Worm (Caenorhabditis elegans): ENCODE results near the gene F49H12.4.
A peak's percentile ranks its signal among the peaks of the same experiment; 100 is the strongest.

The F49H12.4 gene

ce11 chrX:2044541-2045168 is 35.0 kb upstream of the F49H12.4 start:
- TF ChIP-seq ceh-8 (GFP tag; optimal IDR thresholded peaks at IDR 0.05) (peak; percentile 37), hlh-17 (GFP tag; optimal IDR thresholded peaks at IDR 0.05; ENCODE audit: borderline replicate concordance) (no peak), ceh-90 (tag; optimal IDR thresholded peaks at IDR 0.05) (no peak)

- TF ChIP-seq F16B12.6 (tag; optimal IDR thresholded peaks at IDR 0.05) (no peak), lir-3 (tag; optimal IDR thresholded peaks at IDR 0.05; ENCODE audit: poor library complexity) (no peak), elt-2 (tag; optimal IDR thresholded peaks at IDR 0.05) (no peak), lin-13 (GFP tag; optimal IDR thresholded peaks at IDR 0.05) (no peak), unc-30 (tag; optimal IDR thresholded peaks at IDR 0.05) (no peak), ama-1 (optimal IDR thresholded peaks at IDR 0.05) (no peak), blmp-1 (tag; optimal IDR thresholded peaks at IDR 0.05) (no peak), ces-1 (GFP tag; optimal IDR thresholded peaks at IDR 0.05) (no peak), nhr-85 (tag) (no peak), nhr-12 (tag; optimal IDR thresholded peaks at IDR 0.05) (no peak), ztf-11 (tag; optimal IDR thresholded peaks at IDR 0.05) (no peak), mab-9 (GFP tag; IDR thresholded peaks at IDR 0.05) (no peak)
Observed at ce11 chrX:2045603-2046002, 34.0 kb upstream of the F49H12.4 start.

DNA sequence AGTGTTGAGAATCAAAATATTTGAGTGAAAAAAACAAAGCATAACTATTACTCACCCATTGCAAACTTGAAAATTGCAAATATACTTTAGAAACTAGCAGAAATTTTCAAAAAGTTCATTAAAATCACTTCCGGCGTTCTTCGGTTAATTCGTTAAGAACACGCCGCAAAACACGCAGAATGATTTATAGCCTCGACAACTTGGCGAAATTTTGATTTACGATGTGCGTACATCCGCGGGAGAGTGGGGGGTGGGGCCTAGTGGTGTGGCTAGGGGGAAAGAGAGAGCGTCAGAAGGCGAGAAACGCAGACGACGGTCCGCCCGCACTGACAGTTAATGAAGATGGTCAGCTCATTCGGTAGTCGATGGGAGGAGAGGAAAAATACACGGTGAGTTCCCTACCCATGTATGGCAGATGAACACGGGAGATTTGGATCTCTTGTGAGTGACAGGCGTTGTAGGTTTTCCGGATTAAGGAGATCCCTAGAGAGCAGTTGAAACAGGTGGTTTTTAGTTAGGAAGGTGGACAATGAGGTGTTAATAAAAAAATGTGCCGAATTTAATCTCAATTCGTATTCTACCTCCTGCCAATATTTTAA is 33.4 kb upstream of the F49H12.4 start, which contains the start of gene igcm-4:
TSS of gene igcm-4 (minus strand) at position 237 of the 599 bp plus-strand sequence.
- peak; percentile 46 for TF ChIP-seq lin-14 (GFP tag; optimal IDR thresholded peaks at IDR 0.05)
- peak; percentile 51 for TF ChIP-seq blmp-1 (tag; optimal IDR thresholded peaks at IDR 0.05)
- TF ChIP-seq mab-9 (GFP tag; IDR thresholded peaks at IDR 0.05): 0 out of 2 replicates have a peak, but pooled peaks have one; percentile 30
- no peak for TF ChIP-seq snu-23 (GFP tag; optimal IDR thresholded peaks at IDR 0.05)
- peak; percentile 26 for TF ChIP-seq nhr-85 (tag)

DNA sequence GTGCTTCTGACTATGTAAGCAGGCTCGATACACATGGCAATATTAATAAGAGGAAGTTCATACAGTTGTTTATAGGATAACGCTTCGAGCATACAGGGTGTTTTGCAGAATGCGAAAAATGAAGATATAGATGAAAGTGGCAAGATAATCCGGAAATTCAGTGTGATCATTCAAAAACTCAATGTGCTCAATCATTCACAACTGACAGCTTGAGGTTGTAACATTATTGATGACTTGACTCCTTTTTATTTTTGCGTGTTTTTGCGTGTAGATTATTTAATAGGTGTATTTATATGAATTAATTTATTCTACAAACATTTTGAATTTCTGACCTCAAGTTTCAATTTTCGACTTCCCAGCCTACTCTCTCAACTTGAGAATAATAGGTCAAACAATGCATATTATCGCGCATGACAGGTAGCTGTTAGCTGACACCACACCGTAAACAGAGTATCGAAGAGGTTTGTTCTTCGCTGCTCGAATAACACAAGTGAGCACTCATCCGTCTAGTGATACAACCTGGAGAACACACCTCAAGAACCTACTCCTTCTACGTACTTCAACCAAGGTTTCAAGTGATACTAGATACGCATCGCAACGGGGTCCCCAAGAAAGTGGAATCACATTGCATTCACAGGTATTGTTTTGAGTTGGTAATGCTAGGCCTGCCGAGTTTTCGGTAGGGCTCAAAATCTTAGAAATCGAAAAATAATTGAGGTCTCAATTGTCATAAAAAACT is 32.3 kb upstream of the F49H12.4 start:
- TF ChIP-seq Y116A8C.19 (tag; optimal IDR thresholded peaks at IDR 0.05; ENCODE audit: borderline replicate concordance) (no peak), ceh-88 (GFP tag; IDR thresholded peaks at IDR 0.05) (no peak), xbp-1 (tag; optimal IDR thresholded peaks at IDR 0.05) (no peak), unc-62 (GFP tag; optimal IDR thresholded peaks at IDR 0.05) (no peak), egl-27 (tag; optimal IDR thresholded peaks at IDR 0.05) (no peak), mdl-1 (tag; optimal IDR thresholded peaks at IDR 0.05) (no peak), mef-2 (tag; optimal IDR thresholded peaks at IDR 0.05) (no peak)

DNA sequence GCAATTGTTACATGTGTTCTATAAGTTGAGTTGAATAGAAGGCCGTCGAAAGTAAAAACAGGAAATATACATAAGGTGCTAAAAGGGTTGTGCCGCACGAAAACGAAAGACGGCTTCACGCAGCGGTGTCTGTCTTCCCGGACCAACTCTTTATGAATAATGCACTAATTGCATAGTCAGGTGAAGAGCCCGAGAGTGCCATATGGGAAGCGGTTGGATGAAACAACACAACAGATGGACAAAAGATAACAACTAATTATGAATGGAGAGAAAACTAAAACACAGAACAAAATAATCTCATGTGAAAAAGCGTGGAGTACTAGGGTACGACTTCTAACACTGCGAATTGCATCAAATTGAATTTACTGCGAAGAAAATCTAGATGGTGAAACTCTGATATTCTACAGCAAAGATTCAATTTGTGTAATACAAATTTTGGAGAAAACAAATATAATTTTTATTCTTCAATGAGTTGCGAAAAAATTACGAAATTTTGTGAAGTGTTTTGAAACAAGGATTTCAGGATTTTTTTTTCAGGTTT is 30.7 kb upstream of the F49H12.4 start:
- TF ChIP-seq mab-9 (GFP tag; IDR thresholded peaks at IDR 0.05) (no peak), ceh-8 (GFP tag; optimal IDR thresholded peaks at IDR 0.05) (peak; percentile 21), lin-14 (GFP tag; optimal IDR thresholded peaks at IDR 0.05) (peak; percentile 12), fkh-8 (tag; optimal IDR thresholded peaks at IDR 0.05) (no peak), egl-13 (tag; optimal IDR thresholded peaks at IDR 0.05) (no peak), fkh-10 (GFP tag; optimal IDR thresholded peaks at IDR 0.05) (peak; percentile 43)

DNA sequence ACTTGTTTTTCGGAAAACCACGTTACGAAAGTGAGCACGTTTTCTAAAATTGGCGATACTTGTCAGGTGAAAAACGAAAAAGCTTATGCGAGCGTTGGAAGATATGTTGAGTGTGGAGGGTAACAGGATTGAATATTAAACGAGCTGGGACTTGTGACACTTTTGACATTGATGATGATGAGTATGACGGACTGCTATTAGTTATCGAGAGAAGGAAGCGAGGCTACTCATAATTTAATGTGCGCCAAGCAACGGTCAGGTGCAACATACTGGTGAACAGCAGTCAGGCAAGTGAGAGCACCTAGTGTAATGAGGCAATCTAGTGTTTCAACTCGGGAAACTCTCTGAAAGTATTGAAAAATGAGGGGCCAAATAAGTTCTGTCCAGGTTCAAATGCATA is 29.4 kb upstream of the F49H12.4 start:
- TF ChIP-seq ceh-63 (GFP tag; optimal IDR thresholded peaks at IDR 0.05) (peak; percentile 42), nhr-76 (tag; optimal IDR thresholded peaks at IDR 0.05) (no peak)

Data from whole organism, L1 larva.